Fruit fly (Drosophila melanogaster) whole organism, embryonic: Measurements from ENCODE around the gene Mocs2B.

Experiments
- H2.0 ChIP-seq: fragments of 200-800 bp; sonication (Bioruptor generic); IDR thresholded peaks from 2 replicates; pipeline ENCODE4 v1.3.6; 2022; ENCODE audit warnings: missing biosample characterization, missing genetic modification characterization
- NfI ChIP-seq: fragments of 200-800 bp; sonication (Bioruptor generic); optimal IDR thresholded peaks from 3 replicates; lab custom pipeline; 2018; ENCODE audit warnings: missing biosample characterization, mild to moderate bottlenecking, missing genetic modification characterization, moderate library complexity
- crol ChIP-seq: fragments of 200-800 bp; sonication (Bioruptor generic); IDR thresholded peaks from 2 replicates; pipeline ENCODE4 v1.3.6; 2022; ENCODE audit warnings: missing biosample characterization, missing genetic modification characterization
- jumu ChIP-seq: fragments of 200-800 bp; sonication (Bioruptor generic); optimal IDR thresholded peaks from 3 replicates; lab custom pipeline; 2016; ENCODE audit warnings: missing biosample characterization, missing genetic modification characterization
- row ChIP-seq: fragments of 200-800 bp; sonication (Bioruptor generic); IDR thresholded peaks from 3 replicates; pipeline ENCODE4 v1.3.6; 2022; ENCODE audit warnings: missing biosample characterization, missing genetic modification characterization
- sc ChIP-seq, 3 experiments: fragments of >200 bp in 2 of 3; fragments of 200-800 bp in 1 of 3; sonication (Bioruptor generic) in 1 of 3; optimal IDR thresholded peaks; 2 replicates in 2 of 3; 3 replicates in 1 of 3; lab custom pipeline; 2017; ENCODE audit warnings: mild to moderate bottlenecking in 1 of 3, missing biosample characterization in 1 of 3, missing genetic modification characterization in 1 of 3, missing genetic modification reagents in 1 of 3

- TF ChIP-seq row (GFP tag; lab: Robert Waterston, UW) (peak; percentile 51), crol (no peak), H2.0 (GFP tag; lab: Robert Waterston, UW) (no peak), jumu (GFP tag; lab: Kevin White, UChicago) (no peak), NfI (no peak), sc (optimal IDR thresholded peaks at IDR 0.05; lab: Kevin White, UChicago) (no peak), sc (GFP tag; optimal IDR thresholded peaks at IDR 0.05; lab: Kevin White, UChicago) (no peak)
Observed at dm6 chr3R:25176517-25176916, 49.4 kb upstream of the Mocs2B start.
